Fruit fly (Drosophila melanogaster) whole organism, adult: ENCODE results near the gene CG42633.

Source experiments
- CG11617 ChIP-seq: fragments of 200-800 bp; sonication (Bioruptor generic); optimal IDR thresholded peaks from 2 replicates; lab custom pipeline; 2017; ENCODE audit warnings: mild to moderate bottlenecking, missing biosample characterization, missing genetic modification reagents, missing genetic modification characterization
- CG12768 ChIP-seq: fragments of 200-800 bp; sonication (Bioruptor generic); optimal IDR thresholded peaks from 2 replicates; lab custom pipeline; 2017; ENCODE audit warnings: missing biosample characterization, missing genetic modification characterization, mild to moderate bottlenecking, moderate library complexity, missing genetic modification reagents
- CG14711 ChIP-seq: fragments of 200-800 bp; sonication (Bioruptor generic); optimal IDR thresholded peaks from 2 replicates; lab custom pipeline; 2018; ENCODE audit warnings: missing biosample characterization, mild to moderate bottlenecking, missing genetic modification characterization, moderate library complexity
- CG1620 ChIP-seq: fragments of 200-800 bp; sonication (Bioruptor generic); optimal IDR thresholded peaks from 2 replicates; lab custom pipeline; 2016; ENCODE audit warnings: missing biosample characterization, missing genetic modification characterization
- CG33017 ChIP-seq: fragments of 200-800 bp; sonication (Bioruptor generic); optimal IDR thresholded peaks from 2 replicates; lab custom pipeline; 2018; ENCODE audit warnings: missing biosample characterization, mild to moderate bottlenecking, missing genetic modification characterization, moderate library complexity
- CG5204 ChIP-seq: fragments of 200-800 bp; sonication (Bioruptor generic); optimal IDR thresholded peaks from 2 replicates; lab custom pipeline; 2016; ENCODE audit warnings: missing biosample characterization, missing genetic modification characterization
- CG7045 ChIP-seq: fragments of 200-800 bp; sonication (Bioruptor generic); optimal IDR thresholded peaks from 2 replicates; lab custom pipeline; 2017; ENCODE audit warnings: missing biosample characterization, mild to moderate bottlenecking, missing genetic modification characterization
- CG7101 ChIP-seq: fragments of 200-800 bp; sonication (Bioruptor generic); optimal IDR thresholded peaks from 2 replicates; lab custom pipeline; 2018; ENCODE audit warnings: missing biosample characterization, mild to moderate bottlenecking, missing genetic modification characterization, moderate library complexity
- Clk ChIP-seq: fragments of 200-800 bp; sonication (Bioruptor generic); optimal IDR thresholded peaks from 2 replicates; lab custom pipeline; 2017; ENCODE audit warnings: missing biosample characterization, missing genetic modification characterization
- Crg-1 ChIP-seq: fragments of 200-800 bp; sonication (Bioruptor generic); optimal IDR thresholded peaks from 2 replicates; lab custom pipeline; 2016; ENCODE audit warnings: missing biosample characterization, missing genetic modification characterization
- Hr96 ChIP-seq: fragments of 200-800 bp; sonication (Bioruptor generic); optimal IDR thresholded peaks from 2 replicates; lab custom pipeline; 2016; ENCODE audit warnings: missing biosample characterization, missing genetic modification characterization
- Mnt ChIP-seq: fragments of 200-800 bp; sonication (Bioruptor generic); optimal IDR thresholded peaks from 2 replicates; lab custom pipeline; 2016; ENCODE audit warnings: missing biosample characterization, mild to moderate bottlenecking, missing genetic modification characterization
- bab1 ChIP-seq: fragments of 200-800 bp; sonication (Bioruptor generic); optimal IDR thresholded peaks from 3 replicates; lab custom pipeline; 2019; ENCODE audit warnings: missing biosample characterization, mild to moderate bottlenecking, missing genetic modification characterization, moderate library complexity
- cic ChIP-seq: fragments of 200-800 bp; sonication (Bioruptor generic); optimal IDR thresholded peaks from 2 replicates; lab custom pipeline; 2017; ENCODE audit warnings: missing biosample characterization, mild to moderate bottlenecking, missing genetic modification characterization, moderate library complexity
- cnc ChIP-seq, 2 experiments: fragments of >200 bp; optimal IDR thresholded peaks; 2 replicates each; lab custom pipeline; 2017
- kay ChIP-seq: fragments of 200-800 bp; sonication (Bioruptor generic); peaks from one replicate; lab custom pipeline; 2016; ENCODE audit warnings: missing biosample characterization, missing genetic modification characterization, borderline replicate concordance
- ovo ChIP-seq: fragments of 200-800 bp; sonication (Bioruptor generic); optimal IDR thresholded peaks from 2 replicates; lab custom pipeline; 2016; ENCODE audit warnings: missing biosample characterization, missing genetic modification characterization
- pad ChIP-seq: fragments of 200-800 bp; sonication (Bioruptor generic); optimal IDR thresholded peaks from 3 replicates; lab custom pipeline; 2017; ENCODE audit warnings: missing biosample characterization, missing genetic modification characterization, mild to moderate bottlenecking, moderate library complexity, missing genetic modification reagents
- tj ChIP-seq: fragments of 200-800 bp; sonication (Bioruptor generic); optimal IDR thresholded peaks from 3 replicates; lab custom pipeline; 2017; ENCODE audit warnings: missing biosample characterization, mild to moderate bottlenecking, missing genetic modification characterization, moderate library complexity
- toe ChIP-seq: fragments of 200-800 bp; sonication (Bioruptor generic); optimal IDR thresholded peaks from 2 replicates; lab custom pipeline; 2016; ENCODE audit warnings: missing biosample characterization, missing genetic modification characterization

Gene CG42633

dm6 chr3R:10759348-10759847 is 22.7 kb downstream of the CG42633 start, which contains the start of gene CG31272:
CG31272 (minus strand) TSS chr3R:10759398.
- peak; percentile 15 for TF ChIP-seq CG5204 (GFP tag; lab: Kevin White, UChicago)
- TF ChIP-seq cic: peak; percentile 70
- peak; percentile 30 for TF ChIP-seq CG7045
- no peak for TF ChIP-seq CG14711 (tag; lab: Kevin White, UChicago)

DNA sequence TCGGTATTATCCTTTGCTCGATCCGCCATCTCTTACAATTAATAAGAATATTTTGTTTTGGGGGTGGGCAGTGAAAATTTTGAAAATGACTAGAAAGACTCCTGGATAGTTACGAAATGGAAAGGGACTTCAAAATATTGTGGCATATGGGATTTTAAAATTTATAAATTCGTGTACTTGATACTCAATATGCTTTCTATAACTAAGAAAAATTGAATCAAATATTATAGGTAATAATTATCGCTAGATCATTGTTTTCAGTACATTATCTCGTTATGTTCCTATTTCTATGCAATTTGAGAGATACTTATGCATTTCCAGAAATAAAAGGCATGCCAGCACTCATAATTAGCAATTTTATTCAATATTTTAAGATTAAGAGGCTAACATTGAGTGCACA is 26.5 kb downstream of the CG42633 start, which contains the start of gene CG14691:
Gene CG14691 (minus strand): TSS at position 101 of the 400 bp plus-strand sequence.
- TF ChIP-seq CG7101: no peak
- no peak for TF ChIP-seq Clk
- TF ChIP-seq tj (GFP tag; lab: Kevin White, UChicago): no peak
- no peak for TF ChIP-seq bab1 (GFP tag; lab: Kevin White, UChicago)
- no peak for TF ChIP-seq ovo (GFP tag; lab: Kevin White, UChicago)
- TF ChIP-seq CG11617 (GFP tag; lab: Kevin White, UChicago): no peak

- no peak for TF ChIP-seq CG5204 (GFP tag; lab: Kevin White, UChicago)
- no peak for TF ChIP-seq cnc (optimal IDR thresholded peaks at IDR 0.05; lab: Kevin White, UChicago)
- no peak for TF ChIP-seq Mnt
- no peak for TF ChIP-seq CG14711 (tag; lab: Kevin White, UChicago)
- TF ChIP-seq kay (GFP tag; lab: Kevin White, UChicago): no peak
- no peak for TF ChIP-seq CG7045
- TF ChIP-seq CG12768: no peak
- no peak for TF ChIP-seq Crg-1 (GFP tag; lab: Kevin White, UChicago)
- TF ChIP-seq CG11617 (GFP tag; lab: Kevin White, UChicago): no peak
- TF ChIP-seq tj (GFP tag; lab: Kevin White, UChicago): no peak
- no peak for TF ChIP-seq CG33017 (tag; lab: Kevin White, UChicago)
- TF ChIP-seq ovo (GFP tag; lab: Kevin White, UChicago): no peak
- no peak for TF ChIP-seq cic
- no peak for TF ChIP-seq CG7101
- no peak for TF ChIP-seq toe (GFP tag; lab: Kevin White, UChicago)
- no peak for TF ChIP-seq pad
- no peak for TF ChIP-seq Hr96 (GFP tag; lab: Kevin White, UChicago)
- no peak for TF ChIP-seq bab1 (GFP tag; lab: Kevin White, UChicago)
- TF ChIP-seq CG1620 (GFP tag; lab: Kevin White, UChicago): no peak
Observed at dm6 chr3R:10751061-10751460, 31.0 kb downstream of the CG42633 start, which contains the start of gene TkR86C. TkR86C (minus strand) TSS chr3R:10751228.

- TF ChIP-seq kay (GFP tag; lab: Kevin White, UChicago) (no peak), CG7101 (no peak), bab1 (GFP tag; lab: Kevin White, UChicago) (no peak), CG11617 (GFP tag; lab: Kevin White, UChicago) (no peak), Hr96 (GFP tag; lab: Kevin White, UChicago) (no peak), cnc (optimal IDR thresholded peaks at IDR 0.05; lab: Kevin White, UChicago) (no peak), CG5204 (GFP tag; lab: Kevin White, UChicago) (no peak)
Observed at dm6 chr3R:10747650-10748049, 34.4 kb downstream of the CG42633 start.

DNA sequence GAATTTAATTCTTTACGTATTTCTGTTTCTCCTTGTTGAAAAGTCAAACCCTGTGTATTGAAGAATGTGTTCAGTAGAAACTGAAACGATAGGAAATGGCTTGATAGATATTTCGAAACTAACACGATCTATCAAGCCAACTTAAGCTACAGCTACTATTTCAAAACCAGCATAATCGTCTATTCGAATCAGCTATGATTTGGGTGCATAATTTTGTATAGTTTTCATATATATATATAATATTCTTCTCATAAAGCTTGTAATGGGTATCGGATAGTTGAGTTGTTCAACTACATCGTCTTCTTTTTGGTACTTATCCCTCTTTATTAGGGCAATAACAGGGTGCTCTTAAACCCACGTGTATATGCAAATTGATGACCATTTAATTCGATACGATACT is 46.2 kb downstream of the CG42633 start, which contains the start of gene tomboy20:
Gene tomboy20 (minus strand): TSS at position 101 of the 400 bp plus-strand sequence.
- TF ChIP-seq cic: no peak
- TF ChIP-seq CG1620 (GFP tag; lab: Kevin White, UChicago): no peak
- no peak for TF ChIP-seq CG5204 (GFP tag; lab: Kevin White, UChicago)
- TF ChIP-seq CG7101: no peak
- TF ChIP-seq CG14711 (tag; lab: Kevin White, UChicago): no peak
- no peak for TF ChIP-seq tj (GFP tag; lab: Kevin White, UChicago)
- TF ChIP-seq cnc (optimal IDR thresholded peaks at IDR 0.05; lab: Kevin White, UChicago): no peak
- TF ChIP-seq Clk: no peak
- no peak for TF ChIP-seq CG7045
- no peak for TF ChIP-seq toe (GFP tag; lab: Kevin White, UChicago)
- no peak for TF ChIP-seq Mnt
- TF ChIP-seq CG33017 (tag; lab: Kevin White, UChicago): no peak
- TF ChIP-seq Crg-1 (GFP tag; lab: Kevin White, UChicago): no peak
- no peak for TF ChIP-seq CG12768
- no peak for TF ChIP-seq Hr96 (GFP tag; lab: Kevin White, UChicago)
- TF ChIP-seq kay (GFP tag; lab: Kevin White, UChicago): no peak
- no peak for TF ChIP-seq pad
- no peak for TF ChIP-seq ovo (GFP tag; lab: Kevin White, UChicago)
- no peak for TF ChIP-seq CG11617 (GFP tag; lab: Kevin White, UChicago)
